Fruit fly (Drosophila melanogaster) S2 (cell line): Measurements from ENCODE around the gene Acp76A.
A peak's percentile ranks its signal among the peaks of the same experiment; 100 is the strongest.

Experiments used
- CG8478 ChIP-seq: fragments of >200 bp; optimal IDR thresholded peaks from 2 replicates; lab custom pipeline; 2018
- CTCF ChIP-seq, 2 experiments: fragments of >200 bp; optimal IDR thresholded peaks; 2 replicates each; lab custom pipeline; 2018

- TF ChIP-seq CG8478: no peak
- TF ChIP-seq CTCF (optimal IDR thresholded peaks at IDR 0.05; lab: Kevin White, UChicago): peak in 1 of 2 experiments; percentile 33
Measured at dm6 chr3L:19080926-19081700, 29.3 kb upstream of the Acp76A start.
